Worm (Caenorhabditis elegans): Measurements from ENCODE around the gene eif-1.

Gene eif-1

ce11 chrII:4959719-4960118, 33.7 kb downstream of the eif-1 start, which contains the start of gene ulp-2:
Gene ulp-2 (minus strand): TSS chrII:4959876.
- TF ChIP-seq pqm-1 (tag; optimal IDR thresholded peaks at IDR 0.05) (no peak), dmd-6 (GFP tag; IDR thresholded peaks at IDR 0.05) (no peak), arid-1 (GFP tag; conservative IDR thresholded peaks at IDR 0.05) (no peak), aha-1 (tag) (peak; percentile 96), spr-3 (GFP tag; optimal IDR thresholded peaks at IDR 0.05) (no peak), sdz-12 (GFP tag; optimal IDR thresholded peaks at IDR 0.05) (no peak), F37D6.2 (tag; optimal IDR thresholded peaks at IDR 0.05) (no peak), Y105C5A.15 (GFP tag; IDR thresholded peaks at IDR 0.05) (no peak), hif-1 (tag; optimal IDR thresholded peaks at IDR 0.05) (no peak), egl-43 (GFP tag; IDR thresholded peaks at IDR 0.05) (no peak), mdl-1 (tag; optimal IDR thresholded peaks at IDR 0.05) (no peak), Y5F2A.4 (GFP tag; optimal IDR thresholded peaks at IDR 0.05) (no peak), zfp-3 (GFP tag; conservative IDR thresholded peaks at IDR 0.05) (no peak), ceh-32 (tag; optimal IDR thresholded peaks at IDR 0.05; ENCODE audit: poor library complexity) (no peak), T26A8.4 (GFP tag; IDR thresholded peaks at IDR 0.05) (no peak), ZK546.5 (tag; optimal IDR thresholded peaks at IDR 0.05) (no peak), F49E8.2 (tag; optimal IDR thresholded peaks at IDR 0.05; ENCODE audit: borderline replicate concordance) (no peak), vab-7 (GFP tag; IDR thresholded peaks at IDR 0.05) (no peak), dpl-1 (GFP tag; optimal IDR thresholded peaks at IDR 0.05) (peak; percentile 14), nhr-77 (tag; optimal IDR thresholded peaks at IDR 0.05) (no peak), lin-15B (tag; optimal IDR thresholded peaks at IDR 0.05) (no peak), ceh-20 (GFP tag; IDR thresholded peaks at IDR 0.05) (no peak), unc-130 (GFP tag; optimal IDR thresholded peaks at IDR 0.05) (no peak), nhr-111 (GFP tag; optimal IDR thresholded peaks at IDR 0.05) (no peak), lsy-2 (tag; optimal IDR thresholded peaks at IDR 0.05) (peak in 1 of 2 experiments; percentile 53), snpc-1.2 (GFP tag; IDR thresholded peaks at IDR 0.05) (no peak), mxl-2 (GFP tag; conservative IDR thresholded peaks at IDR 0.05) (no peak)

ce11 chrII:4955353-4955752, 38.0 kb downstream of the eif-1 start, which contains the start of gene pbs-3:
Gene pbs-3 (minus strand): TSS chrII:4955427.
- peak in 1 of 2 experiments; percentile 5 for TF ChIP-seq mdl-1 (tag; optimal IDR thresholded peaks at IDR 0.05)
- peak; percentile 50 for TF ChIP-seq nhr-11 (tag; optimal IDR thresholded peaks at IDR 0.05)
- TF ChIP-seq mes-2 (tag; optimal IDR thresholded peaks at IDR 0.05; ENCODE audit: poor library complexity, severe bottlenecking), result peak; percentile 95
- TF ChIP-seq Y75B8A.6 (GFP tag; IDR thresholded peaks at IDR 0.05), result no peak
- no peak for TF ChIP-seq spr-3 (GFP tag; optimal IDR thresholded peaks at IDR 0.05)
- TF ChIP-seq vab-7 (GFP tag; IDR thresholded peaks at IDR 0.05), result peak; percentile 54; the same call in 1 of the 2 replicates
- TF ChIP-seq daf-19 (GFP tag; conservative IDR thresholded peaks at IDR 0.05), result no peak
- TF ChIP-seq duxl-1 (tag; optimal IDR thresholded peaks at IDR 0.05; ENCODE audit: poor library complexity), result no peak
- TF ChIP-seq daf-16 (GFP tag; optimal IDR thresholded peaks at IDR 0.05), result no peak
- peak; percentile 35 for TF ChIP-seq daf-16 (tag; optimal IDR thresholded peaks at IDR 0.05)
- TF ChIP-seq rbr-2 (tag; optimal IDR thresholded peaks at IDR 0.05), result peak; percentile 2
- TF ChIP-seq nhr-77 (tag; optimal IDR thresholded peaks at IDR 0.05), result peak; percentile 73
- TF ChIP-seq nhr-111 (GFP tag; optimal IDR thresholded peaks at IDR 0.05), result no peak
- peak; percentile 67 for TF ChIP-seq dpl-1 (GFP tag; optimal IDR thresholded peaks at IDR 0.05)
- peak in 1 of 2 experiments; percentile 82 for TF ChIP-seq unc-62 (GFP tag; optimal IDR thresholded peaks at IDR 0.05 in 1 of 2)
- no peak for TF ChIP-seq unc-62 (tag; optimal IDR thresholded peaks at IDR 0.05)
- peak; percentile 12 for TF ChIP-seq mxl-3 (GFP tag; optimal IDR thresholded peaks at IDR 0.05)
- peak; percentile 43; the same call in 1 of the 2 replicates for TF ChIP-seq hmg-1.1 (GFP tag; IDR thresholded peaks at IDR 0.05)
- TF ChIP-seq lin-39 (tag; optimal IDR thresholded peaks at IDR 0.05), result no peak
- peak; percentile 77 for TF ChIP-seq lin-38 (GFP tag; IDR thresholded peaks at IDR 0.05)
- peak; percentile 66 for TF ChIP-seq ama-1 (optimal IDR thresholded peaks at IDR 0.05)
- peak in 1 of 2 experiments; percentile 81 for TF ChIP-seq lsy-2 (tag; optimal IDR thresholded peaks at IDR 0.05)
- peak; percentile 66 for TF ChIP-seq dve-1 (tag; optimal IDR thresholded peaks at IDR 0.05; ENCODE audit: insufficient read depth)
- TF ChIP-seq nhr-6 (tag; optimal IDR thresholded peaks at IDR 0.05), result peak; percentile 82
- TF ChIP-seq aha-1 (tag), result no peak
- TF ChIP-seq madf-5 (GFP tag; IDR thresholded peaks at IDR 0.05), result 0 out of 4 replicates have a peak, but pooled peaks of 1 of the 2 experiments have one; percentile 46
- no peak for TF ChIP-seq ces-1 (GFP tag; optimal IDR thresholded peaks at IDR 0.05)
- TF ChIP-seq nhr-76 (tag; optimal IDR thresholded peaks at IDR 0.05), result no peak
- peak; percentile 58 for TF ChIP-seq lin-13 (GFP tag; optimal IDR thresholded peaks at IDR 0.05)
- peak; percentile 77 for TF ChIP-seq mep-1 (tag; optimal IDR thresholded peaks at IDR 0.05)
- no peak for TF ChIP-seq madf-9 (GFP tag; conservative IDR thresholded peaks at IDR 0.05)
